Fruit fly (Drosophila melanogaster) whole organism, embryonic: ENCODE measurements around the gene meigo.
A peak's percentile ranks its signal among the peaks of the same experiment; 100 is the strongest.

Experiments
- ATbp ChIP-seq: fragments of 200-800 bp; sonication (Bioruptor generic); optimal IDR thresholded peaks from 2 replicates; lab custom pipeline; 2017; ENCODE audit warnings: missing biosample characterization, mild to moderate bottlenecking, missing genetic modification characterization, missing genetic modification reagents
- Atf-2 ChIP-seq: fragments of 200-800 bp; sonication (Bioruptor generic); optimal IDR thresholded peaks from 2 replicates; lab custom pipeline; 2016; ENCODE audit warnings: missing biosample characterization, missing genetic modification characterization
- C15 ChIP-seq: fragments of 200-800 bp; sonication (Bioruptor generic); IDR thresholded peaks from 3 replicates; pipeline ENCODE4 v1.3.6; 2022; ENCODE audit warnings: missing biosample characterization, missing genetic modification characterization
- CG10321 ChIP-seq: fragments of 200-800 bp; sonication (Bioruptor generic); IDR thresholded peaks from 2 replicates; pipeline ENCODE4 v1.3.6; 2022; ENCODE audit warnings: missing biosample characterization, missing genetic modification characterization
- CG10366 ChIP-seq: fragments of 200-800 bp; sonication (Bioruptor generic); IDR thresholded peaks from 2 replicates; pipeline ENCODE4 v1.3.6; 2022; ENCODE audit warnings: missing biosample characterization, missing genetic modification characterization
- CG10462 ChIP-seq: fragments of 200-800 bp; sonication (Bioruptor generic); optimal IDR thresholded peaks from 2 replicates; lab custom pipeline; 2016; ENCODE audit warnings: missing biosample characterization, missing genetic modification characterization
- CG10979 ChIP-seq: fragments of 200-800 bp; sonication (Bioruptor generic); optimal IDR thresholded peaks from 2 replicates; lab custom pipeline; 2018; ENCODE audit warnings: missing biosample characterization, mild to moderate bottlenecking, missing genetic modification characterization, moderate library complexity
- CG12659 ChIP-seq: fragments of 200-800 bp; sonication (Bioruptor generic); optimal IDR thresholded peaks from 3 replicates; lab custom pipeline; 2017; ENCODE audit warnings: mild to moderate bottlenecking, missing biosample characterization, missing genetic modification reagents, missing genetic modification characterization
- CG1529 ChIP-seq: fragments of 200-800 bp; sonication (Bioruptor generic); optimal IDR thresholded peaks from 3 replicates; lab custom pipeline; 2018; ENCODE audit warnings: missing biosample characterization, missing genetic modification characterization
- CG1602 ChIP-seq: fragments of 200-800 bp; sonication (Bioruptor generic); optimal IDR thresholded peaks from 3 replicates; lab custom pipeline; 2016; ENCODE audit warnings: missing biosample characterization, missing genetic modification characterization
- CG2199 ChIP-seq: fragments of 200-800 bp; sonication (Bioruptor generic); IDR thresholded peaks from 3 replicates; pipeline ENCODE4 v1.3.6; 2022; ENCODE audit warnings: missing biosample characterization, missing genetic modification characterization
- CG30403 ChIP-seq: fragments of 200-800 bp; sonication (Bioruptor generic); optimal IDR thresholded peaks from 3 replicates; lab custom pipeline; 2016; ENCODE audit warnings: missing biosample characterization, missing genetic modification characterization
- CG3838 ChIP-seq: fragments of 200-800 bp; sonication (Bioruptor generic); optimal IDR thresholded peaks from 3 replicates; lab custom pipeline; 2016; ENCODE audit warnings: missing biosample characterization, missing genetic modification characterization
- CG4328 ChIP-seq: fragments of 200-800 bp; sonication (Bioruptor generic); optimal IDR thresholded peaks from 3 replicates; lab custom pipeline; 2017; ENCODE audit warnings: missing biosample characterization, missing genetic modification reagents, missing genetic modification characterization
- CG4424 ChIP-seq: fragments of 200-800 bp; sonication (Bioruptor generic); optimal IDR thresholded peaks from 3 replicates; lab custom pipeline; 2016; ENCODE audit warnings: missing biosample characterization, missing genetic modification characterization
- CG6175 ChIP-seq: fragments of 200-800 bp; sonication (Bioruptor generic); IDR thresholded peaks from 3 replicates; pipeline ENCODE4 v1.3.6; 2022; ENCODE audit warnings: missing biosample characterization, missing genetic modification characterization
- CG6791 ChIP-seq: fragments of 200-800 bp; sonication (Bioruptor generic); IDR thresholded peaks from 3 replicates; pipeline ENCODE4 v1.3.6; 2022; ENCODE audit warnings: missing biosample characterization, missing genetic modification characterization; ENCODE audit not compliant: partially characterized antibody
- CG7271 ChIP-seq: fragments of 200-800 bp; sonication (Bioruptor generic); optimal IDR thresholded peaks from 2 replicates; lab custom pipeline; 2018; ENCODE audit warnings: missing biosample characterization, mild to moderate bottlenecking, missing genetic modification characterization, moderate library complexity
- CG7839 ChIP-seq: fragments of 200-800 bp; sonication (Bioruptor generic); optimal IDR thresholded peaks from 3 replicates; lab custom pipeline; 2018; ENCODE audit warnings: missing biosample characterization, mild to moderate bottlenecking, missing genetic modification characterization, moderate library complexity
- CG8359 ChIP-seq: fragments of 200-800 bp; sonication (Bioruptor generic); optimal IDR thresholded peaks from 2 replicates; lab custom pipeline; 2017; ENCODE audit warnings: missing biosample characterization, mild to moderate bottlenecking, missing genetic modification characterization, borderline replicate concordance
- CG8765 ChIP-seq: fragments of 200-800 bp; sonication (Bioruptor generic); IDR thresholded peaks from 2 replicates; pipeline ENCODE4 v1.3.6; 2022; ENCODE audit warnings: missing biosample characterization, missing genetic modification characterization
- CG9817 ChIP-seq: fragments of 200-800 bp; sonication (Bioruptor generic); optimal IDR thresholded peaks from 2 replicates; lab custom pipeline; 2018; ENCODE audit warnings: missing biosample characterization, mild to moderate bottlenecking, missing genetic modification characterization, moderate library complexity
- D19A ChIP-seq: fragments of 200-800 bp; optimal IDR thresholded peaks from 3 replicates; lab custom pipeline; 2019; ENCODE audit warnings: missing biosample characterization, mild to moderate bottlenecking, missing genetic modification characterization, moderate library complexity
- Dad ChIP-seq: fragments of 200-800 bp; sonication (Bioruptor generic); optimal IDR thresholded peaks from 3 replicates; lab custom pipeline; 2016; ENCODE audit warnings: missing biosample characterization, missing genetic modification characterization
- Dip3 ChIP-seq: fragments of 200-800 bp; sonication (Bioruptor generic); optimal IDR thresholded peaks from 3 replicates; lab custom pipeline; 2016; ENCODE audit warnings: missing biosample characterization, missing genetic modification characterization
- Doc2 ChIP-seq: fragments of 200-800 bp; sonication (Bioruptor generic); IDR thresholded peaks from 2 replicates; pipeline ENCODE4 v1.3.6; 2022; ENCODE audit warnings: missing biosample characterization, missing genetic modification characterization
- Eip74EF ChIP-seq, 2 experiments: fragments of 200-800 bp in 1 of 2; fragments of >200 bp in 1 of 2; sonication (Bioruptor generic) in 1 of 2; optimal IDR thresholded peaks; 2 replicates each; lab custom pipeline; 2017 to 2019; ENCODE audit warnings: missing biosample characterization in 2 of 2, missing genetic modification characterization in 2 of 2, mild to moderate bottlenecking in 1 of 2, moderate library complexity in 1 of 2
- MESR4 ChIP-seq: fragments of 200-800 bp; sonication (Bioruptor generic); optimal IDR thresholded peaks from 2 replicates; lab custom pipeline; 2018; ENCODE audit warnings: missing biosample characterization, mild to moderate bottlenecking, missing genetic modification characterization, moderate library complexity
- NFAT ChIP-seq: fragments of 200-800 bp; sonication (Bioruptor generic); IDR thresholded peaks from 2 replicates; pipeline ENCODE4 v1.3.6; 2022; ENCODE audit warnings: missing biosample characterization, missing genetic modification characterization
- Nf-YC ChIP-seq: fragments of 200-800 bp; optimal IDR thresholded peaks from 3 replicates; lab custom pipeline; 2019; ENCODE audit warnings: missing biosample characterization, mild to moderate bottlenecking, missing genetic modification characterization, moderate library complexity
- Poxn ChIP-seq: fragments of 200-800 bp; sonication (Bioruptor generic); IDR thresholded peaks from 2 replicates; pipeline ENCODE4 v1.3.6; 2022; ENCODE audit warnings: missing biosample characterization, missing genetic modification characterization
- Ravus ChIP-seq: fragments of 200-800 bp; sonication (Bioruptor generic); IDR thresholded peaks from 2 replicates; pipeline ENCODE4 v1.3.6; 2022; ENCODE audit warnings: missing biosample characterization, missing genetic modification characterization
- Usf ChIP-seq: fragments of 200-800 bp; sonication (Bioruptor generic); optimal IDR thresholded peaks from 2 replicates; lab custom pipeline; 2017; ENCODE audit warnings: missing genotype, missing biosample characterization, missing genetic modification characterization
- abd-A ChIP-seq: fragments of 200-800 bp; sonication (Bioruptor generic); optimal IDR thresholded peaks from 3 replicates; lab custom pipeline; 2019; ENCODE audit warnings: missing biosample characterization, mild to moderate bottlenecking, missing genetic modification characterization, moderate library complexity
- crp ChIP-seq, 2 experiments: fragments of 200-800 bp; sonication (Bioruptor generic); optimal IDR thresholded peaks; 2 replicates in 1 of 2; 3 replicates in 1 of 2; lab custom pipeline; 2017; ENCODE audit warnings: missing biosample characterization in 2 of 2, missing genetic modification characterization in 2 of 2, mild to moderate bottlenecking in 1 of 2, moderate library complexity in 1 of 2
- dati ChIP-seq: fragments of 200-800 bp; sonication (Bioruptor generic); IDR thresholded peaks from 2 replicates; pipeline ENCODE4 v1.3.6; 2022; ENCODE audit warnings: missing biosample characterization, missing genetic modification characterization
- dmrt99B ChIP-seq: fragments of 200-800 bp; sonication (Bioruptor generic); optimal IDR thresholded peaks from 2 replicates; lab custom pipeline; 2018; ENCODE audit warnings: missing biosample characterization, mild to moderate bottlenecking, missing genetic modification characterization, moderate library complexity
- exex ChIP-seq: fragments of 200-800 bp; sonication (Bioruptor generic); optimal IDR thresholded peaks from 4 replicates; lab custom pipeline; 2018; ENCODE audit warnings: missing biosample characterization, mild to moderate bottlenecking, missing genetic modification characterization, moderate library complexity
- gsb ChIP-seq: fragments of 200-800 bp; sonication (Bioruptor generic); IDR thresholded peaks from 2 replicates; pipeline ENCODE4 v1.3.6; 2022; ENCODE audit warnings: missing biosample characterization, missing genetic modification characterization
- ham ChIP-seq: fragments of 200-800 bp; sonication (Bioruptor generic); IDR thresholded peaks from 2 replicates; pipeline ENCODE4 v1.3.6; 2022; ENCODE audit warnings: missing biosample characterization, missing genetic modification characterization
- jing ChIP-seq: fragments of 200-800 bp; sonication (Bioruptor generic); optimal IDR thresholded peaks from 2 replicates; lab custom pipeline; 2018; ENCODE audit warnings: missing biosample characterization, mild to moderate bottlenecking, missing genetic modification characterization
- lmd ChIP-seq: fragments of 200-800 bp; sonication (Bioruptor generic); IDR thresholded peaks from 2 replicates; pipeline ENCODE4 v1.3.6; 2022; ENCODE audit warnings: missing biosample characterization, missing genetic modification characterization
- maf-S ChIP-seq: fragments of 200-800 bp; sonication (Bioruptor generic); optimal IDR thresholded peaks from 2 replicates; lab custom pipeline; 2016; ENCODE audit warnings: missing biosample characterization, missing genetic modification characterization
- pita ChIP-seq: fragments of 200-800 bp; sonication (Bioruptor generic); optimal IDR thresholded peaks from 2 replicates; lab custom pipeline; 2017; ENCODE audit warnings: missing biosample characterization, mild to moderate bottlenecking, missing genetic modification characterization
- prd ChIP-seq, 3 experiments: fragments of >200 bp in 2 of 3; fragments of 200-800 bp in 1 of 3; sonication (Bioruptor generic) in 1 of 3; optimal IDR thresholded peaks in 2 of 3; IDR thresholded peaks in 1 of 3; 2 replicates in 2 of 3; 3 replicates in 1 of 3; pipeline versions ENCODE4 v1.3.6 to Lab custom; 2017 to 2022; ENCODE audit warnings: missing biosample characterization in 1 of 3, missing genetic modification characterization in 1 of 3
- sens-2 ChIP-seq: fragments of 200-800 bp; sonication (Bioruptor generic); IDR thresholded peaks from 2 replicates; pipeline ENCODE4 v1.3.6; 2022; ENCODE audit warnings: missing biosample characterization, missing genetic modification characterization
- sob ChIP-seq: fragments of 200-800 bp; sonication (Bioruptor generic); IDR thresholded peaks from 2 replicates; pipeline ENCODE4 v1.3.6; 2022; ENCODE audit warnings: missing biosample characterization, missing genetic modification characterization
- usp ChIP-seq: fragments of >200 bp; optimal IDR thresholded peaks from 2 replicates; lab custom pipeline; 2017; ENCODE audit warnings: missing biosample characterization, missing genetic modification characterization
- wdn ChIP-seq: fragments of 200-800 bp; sonication (Bioruptor generic); IDR thresholded peaks from 2 replicates; pipeline ENCODE4 v1.3.6; 2022; ENCODE audit warnings: missing biosample characterization, missing genetic modification characterization
- zen ChIP-seq: fragments of 200-800 bp; sonication (Bioruptor generic); optimal IDR thresholded peaks from 3 replicates; lab custom pipeline; 2018; ENCODE audit warnings: missing biosample characterization, mild to moderate bottlenecking, missing genetic modification characterization, moderate library complexity

The meigo gene

dm6 chr3R:21097631-21098117 is 40.4 kb upstream of the meigo start, which contains the start of gene RhoGAP93B (continued):
- peak; percentile 53 for TF ChIP-seq exex (tag; lab: Kevin White, UChicago)
- TF ChIP-seq dmrt99B (tag; lab: Kevin White, UChicago), result no peak
- TF ChIP-seq CG1529, result peak; percentile 42
- TF ChIP-seq C15, result peak; percentile 85
- TF ChIP-seq Ravus, result peak; percentile 81
- TF ChIP-seq prd (optimal IDR thresholded peaks at IDR 0.05; lab: Kevin White, UChicago), result no peak
- TF ChIP-seq prd (GFP tag; IDR thresholded peaks at IDR 0.05; lab: Robert Waterston, UW), result peak; percentile 96
- peak; percentile 85 for TF ChIP-seq CG6175 (GFP tag; lab: Robert Waterston, UW)
- TF ChIP-seq Atf-2 (GFP tag; lab: Kevin White, UChicago), result peak; percentile 72
- TF ChIP-seq sens-2 (GFP tag; lab: Robert Waterston, UW), result peak; percentile 92
- TF ChIP-seq Poxn (GFP tag; lab: Robert Waterston, UW), result no peak; the same call in 1 of the 2 replicates
- peak; percentile 69 for TF ChIP-seq MESR4 (GFP tag; lab: Kevin White, UChicago)
- peak; percentile 78 for TF ChIP-seq CG4424 (GFP tag; lab: Kevin White, UChicago)
- no peak for TF ChIP-seq jing
- peak; percentile 56 for TF ChIP-seq gsb (GFP tag; lab: Robert Waterston, UW)
- peak; percentile 84 for TF ChIP-seq CG7271 (tag; lab: Kevin White, UChicago)
- TF ChIP-seq usp (GFP tag; lab: Kevin White, UChicago), result no peak
- TF ChIP-seq CG8359 (GFP tag; lab: Kevin White, UChicago), result no peak
- no peak for TF ChIP-seq abd-A (tag; lab: Kevin White, UChicago)
- no peak for TF ChIP-seq pita (GFP tag; lab: Kevin White, UChicago)
- peak; percentile 81 for TF ChIP-seq CG30403 (GFP tag; lab: Kevin White, UChicago)
- peak; percentile 71 for TF ChIP-seq CG4328 (GFP tag; lab: Kevin White, UChicago)
- no peak for TF ChIP-seq Eip74EF (GFP tag; optimal IDR thresholded peaks at IDR 0.05; lab: Kevin White, UChicago)
- peak; percentile 94 for TF ChIP-seq CG8765
- peak; percentile 34 for TF ChIP-seq Usf
- peak; percentile 26 for TF ChIP-seq CG10462 (GFP tag; lab: Kevin White, UChicago)
- peak; percentile 87 for TF ChIP-seq lmd
- peak; percentile 77 for TF ChIP-seq CG9817 (tag; lab: Kevin White, UChicago)
- TF ChIP-seq CG1602 (GFP tag; lab: Kevin White, UChicago), result peak; percentile 74
- TF ChIP-seq CG10366 (GFP tag; lab: Robert Waterston, UW), result peak; percentile 84
- TF ChIP-seq CG7839 (tag; lab: Kevin White, UChicago), result peak; percentile 76
- peak; percentile 88; the same call in 2 of the 3 replicates for TF ChIP-seq CG2199
- TF ChIP-seq dati (GFP tag; lab: Robert Waterston, UW), result peak; percentile 52; the same call in 1 of the 2 replicates
- TF ChIP-seq zen (tag; lab: Kevin White, UChicago), result peak; percentile 86
- TF ChIP-seq Nf-YC (tag; lab: Kevin White, UChicago), result peak; percentile 77
- TF ChIP-seq Doc2 (GFP tag; lab: Robert Waterston, UW), result no peak
- peak; percentile 94 for TF ChIP-seq NFAT (GFP tag; lab: Robert Waterston, UW)
- TF ChIP-seq maf-S (GFP tag; lab: Kevin White, UChicago), result peak; percentile 60
- TF ChIP-seq D19A (tag; lab: Kevin White, UChicago), result peak; percentile 70
- TF ChIP-seq CG10979 (tag; lab: Kevin White, UChicago), result peak; percentile 71
- TF ChIP-seq CG3838 (GFP tag; lab: Kevin White, UChicago), result peak; percentile 79
- no peak for TF ChIP-seq ATbp
- TF ChIP-seq wdn (GFP tag; lab: Robert Waterston, UW), result peak; percentile 61
- peak in 1 of 2 experiments; percentile 44 for TF ChIP-seq crp (GFP tag; optimal IDR thresholded peaks at IDR 0.05; lab: Kevin White, UChicago)
- TF ChIP-seq ham (GFP tag; lab: Robert Waterston, UW), result no peak
- TF ChIP-seq sob (GFP tag; lab: Robert Waterston, UW), result peak; percentile 95
- peak; percentile 99 for TF ChIP-seq CG6791 (GFP tag; lab: Robert Waterston, UW)
- peak; percentile 92 for TF ChIP-seq CG12659 (GFP tag; lab: Kevin White, UChicago)
- TF ChIP-seq Dad (GFP tag; lab: Kevin White, UChicago), result peak; percentile 92
- TF ChIP-seq CG10321 (GFP tag; lab: Robert Waterston, UW), result peak; percentile 27; the same call in 1 of the 2 replicates
- TF ChIP-seq Dip3 (GFP tag; lab: Kevin White, UChicago), result peak; percentile 92
